Worm (Caenorhabditis elegans) whole organism, early embryonic: ENCODE results near the gene degl-2.

Experiments used
- ama-1 ChIP-seq: fragments of 150-350 bp; optimal IDR thresholded peaks from 2 replicates; lab custom pipeline; 2014
- ets-7 ChIP-seq: sonication (generic microtip); optimal IDR thresholded peaks from 2 replicates; lab custom pipeline; 2016; ENCODE audit warnings: missing genotype, missing genetic modification characterization, missing compliant biosample characterization
- hmbx-1 ChIP-seq: sonication (generic microtip); optimal IDR thresholded peaks from 2 replicates; lab custom pipeline; 2016; ENCODE audit warnings: mild to moderate bottlenecking, missing genetic modification characterization, missing compliant biosample characterization
- hmg-4 ChIP-seq: fragments of 200-800 bp; sonication (Bioruptor generic); optimal IDR thresholded peaks from 2 replicates; lab custom pipeline; 2018; ENCODE audit warnings: mild to moderate bottlenecking, missing genetic modification characterization, missing compliant biosample characterization
- hnd-1 ChIP-seq: sonication (generic microtip); optimal IDR thresholded peaks from 2 replicates; lab custom pipeline; 2016; ENCODE audit warnings: missing genetic modification characterization, missing compliant biosample characterization
- pes-1 ChIP-seq: fragments of 200-800 bp; sonication (Bioruptor generic); IDR thresholded peaks from 2 replicates; pipeline ENCODE4 v1.3.6; 2022; ENCODE audit warnings: missing genetic modification reagents, missing genetic modification characterization, missing compliant biosample characterization
- scrt-1 ChIP-seq: fragments of 200-800 bp; sonication (Bioruptor generic); IDR thresholded peaks from 2 replicates; pipeline ENCODE4 v1.3.6; 2022; ENCODE audit warnings: missing genetic modification characterization, missing compliant biosample characterization

DNA sequence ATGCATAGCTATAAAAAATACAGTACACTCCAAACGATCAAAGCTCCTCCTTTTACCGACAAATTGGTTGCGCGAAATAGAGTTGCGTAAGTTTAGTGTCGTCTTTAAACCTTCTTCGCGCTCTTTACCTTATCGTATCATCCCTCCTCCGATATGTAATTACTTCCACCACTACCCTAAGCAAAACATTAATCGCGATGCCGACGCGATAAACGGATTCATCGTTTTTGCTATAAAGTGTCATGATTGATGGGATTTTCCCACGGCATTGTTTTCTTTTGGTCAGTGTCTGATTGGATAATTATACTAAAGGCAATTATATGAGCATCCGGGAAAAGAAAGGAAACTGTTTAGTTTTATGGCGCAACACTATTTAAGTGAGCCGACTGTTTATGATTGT, 24.5 kb upstream of the degl-2 start:
- TF ChIP-seq ama-1 (no peak), hmbx-1 (tag; lab: Kevin White, UChicago) (no peak), hmg-4 (no peak), ets-7 (tag; lab: Kevin White, UChicago) (no peak), scrt-1 (GFP tag; lab: Robert Waterston, UW) (no peak), pes-1 (GFP tag; lab: Robert Waterston, UW) (no peak), hnd-1 (no peak)
